Fruit fly (Drosophila melanogaster) S2 (cell line): ENCODE data around the gene Rh4.
A peak's percentile ranks its signal among the peaks of the same experiment; 100 is the strongest.

ENCODE experiments used
- CG8478 ChIP-seq: fragments of >200 bp; optimal IDR thresholded peaks from 2 replicates; lab custom pipeline; 2018
- CTCF ChIP-seq, 2 experiments: fragments of >200 bp; optimal IDR thresholded peaks; 2 replicates each; lab custom pipeline; 2018

Rh4 gene

dm6 chr3L:16854387-16855033 lies 7.8 kb downstream of the Rh4 start:
- TF ChIP-seq CG8478 (lab: Kevin White, UChicago) (no peak), CTCF (optimal IDR thresholded peaks at IDR 0.05; lab: Kevin White, UChicago) (no peak)

- TF ChIP-seq CG8478 (lab: Kevin White, UChicago) (no peak), CTCF (optimal IDR thresholded peaks at IDR 0.05; lab: Kevin White, UChicago) (peak; percentile 11 to 28)
Measured at dm6 chr3L:16853533-16854386, 8.6 kb downstream of the Rh4 start, which contains the start of gene sina. sina (plus strand) TSS chr3L:16853751.

DNA sequence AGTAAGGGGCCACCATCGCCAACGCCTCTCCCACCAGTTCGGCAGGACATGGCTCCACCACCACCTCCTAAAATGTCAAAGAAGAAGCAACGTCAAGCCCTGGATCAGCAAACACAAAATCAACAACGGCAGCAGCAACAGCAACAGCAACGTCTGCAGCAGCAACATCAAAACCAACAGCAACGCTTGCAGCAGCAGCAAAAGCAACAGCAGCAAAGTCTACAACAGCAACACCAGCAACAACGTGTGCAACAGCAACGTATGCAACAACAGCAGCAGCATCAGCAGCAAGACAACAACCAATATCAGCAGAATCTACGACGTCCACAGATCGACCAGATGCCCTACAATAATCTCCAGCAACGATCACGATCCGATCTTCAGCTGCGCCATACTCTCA lies 10.8 kb downstream of the Rh4 start:
- no peak for TF ChIP-seq CG8478 (lab: Kevin White, UChicago)
- TF ChIP-seq CTCF (optimal IDR thresholded peaks at IDR 0.05; lab: Kevin White, UChicago): no peak

- TF ChIP-seq CTCF (optimal IDR thresholded peaks at IDR 0.05; lab: Kevin White, UChicago): no peak
- no peak for TF ChIP-seq CG8478 (lab: Kevin White, UChicago)
Measured at dm6 chr3L:16845607-16846277, 16.6 kb downstream of the Rh4 start, which contains the start of gene CG32161. CG32161 (plus strand) TSS chr3L:16846227.

DNA sequence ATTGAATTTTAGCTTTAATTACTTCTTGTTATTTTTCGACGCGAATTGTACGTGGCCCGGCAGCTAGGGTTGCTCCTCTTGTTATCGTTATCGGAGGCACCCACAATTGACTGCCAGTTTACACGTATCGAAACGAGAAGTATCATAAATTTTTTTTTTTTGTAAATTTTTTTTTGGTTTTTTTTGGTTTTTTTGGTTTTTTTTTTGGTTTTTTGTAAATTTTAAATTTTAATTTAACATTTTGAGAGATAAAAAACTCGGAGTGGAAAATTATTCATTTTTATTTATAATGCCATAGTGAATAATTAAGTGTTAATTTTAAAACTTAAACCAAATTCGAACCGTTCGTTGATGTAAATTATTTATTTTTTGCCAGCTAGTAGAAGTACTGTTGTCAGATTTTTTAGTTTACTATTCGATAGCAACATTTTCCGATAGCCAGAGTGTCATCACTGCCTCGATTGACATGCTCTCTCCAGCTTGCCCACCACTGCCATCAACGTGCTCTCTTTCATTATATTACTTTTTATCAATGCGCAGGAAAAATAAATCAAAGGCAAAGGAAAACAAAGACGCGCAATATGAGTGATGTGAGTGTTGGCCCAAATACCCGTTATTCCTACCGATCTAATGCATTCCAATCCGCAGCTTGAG lies 17.3 kb downstream of the Rh4 start, which contains the start of the genes kud and Zcchc7:
Gene kud, minus strand, starts transcription at position 72 of the 654 bp plus-strand sequence.
Gene Zcchc7, plus strand, starts transcription at position 467 of the 654 bp plus-strand sequence.
- TF ChIP-seq CTCF (optimal IDR thresholded peaks at IDR 0.05; lab: Kevin White, UChicago) (no peak), CG8478 (lab: Kevin White, UChicago) (no peak)

DNA sequence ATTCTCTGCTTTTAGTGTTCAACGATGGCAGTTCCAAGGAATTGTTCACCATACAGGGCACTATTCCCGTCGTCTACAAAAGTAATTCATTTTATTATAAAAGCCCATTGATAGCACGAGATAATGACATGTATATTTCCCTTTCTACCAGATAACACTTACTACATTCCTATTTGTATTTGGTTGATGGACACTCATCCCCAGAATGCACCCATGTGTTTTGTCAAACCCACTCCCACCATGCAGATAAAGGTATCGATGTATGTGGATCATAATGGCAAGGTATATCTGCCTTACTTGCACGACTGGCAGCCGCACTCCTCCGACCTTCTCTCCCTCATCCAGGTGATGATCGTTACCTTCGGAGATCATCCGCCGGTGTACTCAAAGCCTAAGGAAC lies 19.4 kb downstream of the Rh4 start:
- TF ChIP-seq CG8478 (lab: Kevin White, UChicago) (no peak), CTCF (optimal IDR thresholded peaks at IDR 0.05; lab: Kevin White, UChicago) (no peak)

dm6 chr3L:16842087-16842567 lies 20.2 kb downstream of the Rh4 start, which contains the start of gene TSG101:
TSG101 (plus strand) TSS chr3L:16842294.
- TF ChIP-seq CTCF (optimal IDR thresholded peaks at IDR 0.05; lab: Kevin White, UChicago): peak in 1 of 2 experiments; percentile 18
- TF ChIP-seq CG8478 (lab: Kevin White, UChicago): no peak

- TF ChIP-seq CTCF (optimal IDR thresholded peaks at IDR 0.05; lab: Kevin White, UChicago): no peak
- TF ChIP-seq CG8478 (lab: Kevin White, UChicago): no peak
Measured at dm6 chr3L:16840540-16840939, 21.8 kb downstream of the Rh4 start.

dm6 chr3L:16836732-16837131 lies 25.6 kb downstream of the Rh4 start:
- TF ChIP-seq CG8478 (lab: Kevin White, UChicago): no peak
- no peak for TF ChIP-seq CTCF (optimal IDR thresholded peaks at IDR 0.05; lab: Kevin White, UChicago)

DNA sequence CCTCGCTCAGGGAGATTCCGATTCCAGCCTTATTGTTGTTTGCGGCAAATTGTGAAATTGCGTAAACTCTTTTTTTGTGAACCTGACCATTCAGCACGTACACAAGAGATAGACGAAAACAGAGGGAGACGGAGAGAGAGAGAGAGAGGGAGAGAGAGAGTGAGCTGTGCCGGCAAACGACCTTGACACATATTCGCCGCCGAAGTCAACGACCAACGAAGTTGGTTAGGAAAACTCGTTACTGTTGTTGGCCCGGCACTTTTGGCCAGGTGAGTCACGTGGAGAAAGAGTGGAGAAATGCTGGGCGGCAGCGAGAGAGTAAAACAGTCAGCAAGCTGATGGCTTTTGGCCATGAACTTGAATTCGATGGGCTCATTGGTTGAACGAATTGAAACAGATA lies 32.3 kb downstream of the Rh4 start:
- no peak for TF ChIP-seq CG8478 (lab: Kevin White, UChicago)
- no peak for TF ChIP-seq CTCF (optimal IDR thresholded peaks at IDR 0.05; lab: Kevin White, UChicago)

DNA sequence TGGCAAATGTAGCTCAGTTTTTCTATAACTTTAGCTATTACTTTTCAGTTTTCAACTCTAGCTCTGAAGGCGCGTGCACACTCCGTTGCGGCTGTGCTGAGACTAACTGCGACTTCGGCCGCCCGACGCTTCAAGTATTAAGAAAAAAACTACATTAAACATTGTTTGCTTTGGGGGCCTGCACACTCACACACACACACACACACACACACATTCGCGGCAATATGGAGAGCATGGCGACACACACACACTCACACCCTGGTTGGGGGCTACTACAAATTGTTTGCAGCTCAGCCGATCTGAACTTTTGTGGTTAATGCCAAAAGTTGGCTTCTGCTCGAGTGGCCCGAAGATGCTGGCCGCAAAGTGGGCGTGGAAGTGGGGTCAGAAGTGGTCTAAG lies 33.4 kb downstream of the Rh4 start, which contains the start of gene CG13024:
Gene CG13024, minus strand, starts transcription at position 108 of the 400 bp plus-strand sequence.
- TF ChIP-seq CG8478 (lab: Kevin White, UChicago) (no peak), CTCF (optimal IDR thresholded peaks at IDR 0.05; lab: Kevin White, UChicago) (no peak)

dm6 chr3L:16825195-16825594 lies 37.1 kb downstream of the Rh4 start:
- TF ChIP-seq CG8478 (lab: Kevin White, UChicago) (no peak), CTCF (optimal IDR thresholded peaks at IDR 0.05; lab: Kevin White, UChicago) (no peak)

dm6 chr3L:16824725-16825124 lies 37.6 kb downstream of the Rh4 start:
- TF ChIP-seq CG8478 (lab: Kevin White, UChicago) (no peak), CTCF (optimal IDR thresholded peaks at IDR 0.05; lab: Kevin White, UChicago) (no peak)

- TF ChIP-seq CTCF (optimal IDR thresholded peaks at IDR 0.05; lab: Kevin White, UChicago) (no peak), CG8478 (lab: Kevin White, UChicago) (no peak)
Measured at dm6 chr3L:16818063-16818462, 44.3 kb downstream of the Rh4 start.
